Fruit fly (Drosophila melanogaster): Measurements from ENCODE around the gene msopa.

dm6 chr3L:22070506-22070905 is 12.0 kb upstream of the msopa start:
- no peak for TF ChIP-seq Abd-B (GFP tag; optimal IDR thresholded peaks at IDR 0.05)
- TF ChIP-seq OdsH (GFP tag; optimal IDR thresholded peaks at IDR 0.05) = no peak
- no peak for TF ChIP-seq CrebA (GFP tag; optimal IDR thresholded peaks at IDR 0.05; ENCODE audit: borderline replicate concordance)
- no peak for TF ChIP-seq pan (optimal IDR thresholded peaks at IDR 0.05)
- no peak for TF ChIP-seq br (GFP tag; optimal IDR thresholded peaks at IDR 0.05)
- TF ChIP-seq lola (GFP tag; optimal IDR thresholded peaks at IDR 0.05) = no peak
- TF ChIP-seq tai (GFP tag; optimal IDR thresholded peaks at IDR 0.05) = no peak
- TF ChIP-seq Myc (optimal IDR thresholded peaks at IDR 0.05) = no peak
- no peak for TF ChIP-seq h (GFP tag; optimal IDR thresholded peaks at IDR 0.05)
